Worm (Caenorhabditis elegans): Measurements from ENCODE around the gene dsl-2.

ce11 chrIV:1157928-1158327 lies 46.8 kb downstream of the dsl-2 start, which contains the start of gene C50A2.3:
- no peak for TF ChIP-seq egl-27 (tag; optimal IDR thresholded peaks at IDR 0.05)
- no peak for TF ChIP-seq lin-39 (tag; optimal IDR thresholded peaks at IDR 0.05)
- no peak for TF ChIP-seq elt-1 (tag; optimal IDR thresholded peaks at IDR 0.05)
- no peak for TF ChIP-seq nhr-11 (tag; optimal IDR thresholded peaks at IDR 0.05)
- no peak for TF ChIP-seq fos-1 (tag; optimal IDR thresholded peaks at IDR 0.05)
- no peak for TF ChIP-seq nhr-25 (tag; optimal IDR thresholded peaks at IDR 0.05)

All from whole organism, L2 larva.